Worm (Caenorhabditis elegans) whole organism, L3 larva: ENCODE measurements around the gene F32D8.15.

Experiments used
- R02D3.7 ChIP-seq: fragments of 150-350 bp; optimal IDR thresholded peaks from 2 replicates; lab custom pipeline; 2014; ENCODE audit warnings: missing biosample characterization, missing genetic modification characterization
- ceh-9 ChIP-seq: sonication (generic microtip); optimal IDR thresholded peaks from 2 replicates; lab custom pipeline; 2018; ENCODE audit warnings: missing biosample characterization, missing genetic modification characterization
- elt-1 ChIP-seq: fragments of 150-350 bp; optimal IDR thresholded peaks from 2 replicates; lab custom pipeline; 2014; ENCODE audit warnings: missing biosample characterization, missing genetic modification characterization
- mdl-1 ChIP-seq: fragments of 150-350 bp; optimal IDR thresholded peaks from 2 replicates; lab custom pipeline; 2014; ENCODE audit warnings: missing biosample characterization, missing genetic modification characterization
- nfya-1 ChIP-seq: sonication (generic microtip); optimal IDR thresholded peaks from 2 replicates; lab custom pipeline; 2017; ENCODE audit warnings: missing genetic modification characterization, mild to moderate bottlenecking, missing compliant biosample characterization, antibody characterized with exemption, moderate library complexity; ENCODE audit not compliant: insufficient read depth
- nhr-11 ChIP-seq: fragments of 150-350 bp; optimal IDR thresholded peaks from 2 replicates; lab custom pipeline; 2014; ENCODE audit warnings: missing biosample characterization, missing genetic modification characterization
- nhr-237 ChIP-seq: fragments of 150-350 bp; optimal IDR thresholded peaks from 2 replicates; lab custom pipeline; 2014; ENCODE audit warnings: missing biosample characterization, missing genetic modification characterization
- nhr-28 ChIP-seq: fragments of 150-350 bp; optimal IDR thresholded peaks from 2 replicates; lab custom pipeline; 2014; ENCODE audit warnings: missing biosample characterization, missing genetic modification characterization
- nhr-76 ChIP-seq: fragments of 150-350 bp; sonication (generic microtip); optimal IDR thresholded peaks from 5 replicates; lab custom pipeline; 2014; ENCODE audit warnings: missing biosample characterization, missing genetic modification characterization
- ztf-11 ChIP-seq: fragments of 150-350 bp; optimal IDR thresholded peaks from 2 replicates; lab custom pipeline; 2014; ENCODE audit warnings: missing biosample characterization, missing genetic modification characterization

DNA sequence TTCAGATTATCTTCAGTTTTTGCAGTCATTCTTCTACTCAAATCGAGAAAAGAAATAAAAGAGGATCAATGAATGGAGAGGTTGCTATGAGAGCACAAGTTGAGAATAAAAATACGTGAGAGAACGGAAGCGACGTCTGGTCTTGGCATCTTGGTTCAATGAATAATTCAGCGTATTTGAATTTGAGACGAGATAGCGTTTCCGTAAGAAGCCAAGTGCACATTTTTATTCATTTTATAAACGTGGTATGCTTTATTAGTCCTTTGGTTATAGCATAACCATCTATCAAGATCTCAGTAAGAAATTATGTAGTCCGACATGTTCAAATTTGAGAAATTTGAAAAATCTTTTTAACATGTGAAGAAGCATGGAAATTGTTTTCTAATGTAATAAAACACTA, 14.5 kb downstream of the F32D8.15 start, which contains the start of gene F58B4.2:
- no peak for TF ChIP-seq nhr-76
- no peak for TF ChIP-seq nhr-237 (tag; lab: Kevin White, UChicago)
- TF ChIP-seq nhr-11 (tag; lab: Kevin White, UChicago) = no peak
- TF ChIP-seq ztf-11 (tag; lab: Kevin White, UChicago) = no peak
- TF ChIP-seq R02D3.7 (tag; lab: Kevin White, UChicago) = no peak
- no peak for TF ChIP-seq elt-1 (tag; lab: Kevin White, UChicago)
- no peak for TF ChIP-seq nfya-1
- no peak for TF ChIP-seq ceh-9
- TF ChIP-seq mdl-1 = no peak
- no peak for TF ChIP-seq nhr-28 (tag; lab: Kevin White, UChicago)
